Worm (Caenorhabditis elegans): ENCODE data around the gene F55G7.3.

DNA sequence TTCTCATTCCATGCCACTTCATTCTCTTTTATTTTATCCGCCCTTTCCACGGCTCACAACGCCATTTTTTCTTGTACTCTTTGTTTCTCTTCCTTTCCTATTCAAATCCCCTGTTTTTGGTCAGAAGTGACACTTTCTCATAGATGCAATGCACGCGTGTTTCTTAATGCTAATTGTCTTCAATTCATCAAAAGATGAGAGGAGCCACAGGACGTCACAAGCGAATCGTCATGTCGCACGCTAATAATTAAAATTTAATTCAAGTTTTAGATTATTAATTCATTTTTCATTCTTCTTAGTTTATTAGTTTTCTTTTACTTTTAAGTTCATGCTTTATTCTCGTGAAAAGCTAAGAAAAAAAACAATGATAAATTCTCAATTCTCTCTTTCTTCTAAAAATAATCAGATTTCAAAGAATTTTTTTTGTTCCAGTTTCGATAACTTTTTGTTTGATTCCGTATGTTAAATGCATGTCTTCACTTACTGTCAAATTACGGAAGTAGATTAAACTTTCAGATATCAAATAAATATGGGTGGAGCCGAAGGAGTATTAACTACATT is 21.0 kb downstream of the F55G7.3 start, which contains the start of gene Y62H9A.14:
- TF ChIP-seq ztf-4 (tag; optimal IDR thresholded peaks at IDR 0.05) (no peak), elt-3 (tag; optimal IDR thresholded peaks at IDR 0.05) (no peak), nhr-76 (tag; optimal IDR thresholded peaks at IDR 0.05) (no peak), elt-2 (tag; optimal IDR thresholded peaks at IDR 0.05) (no peak), nhr-11 (tag; optimal IDR thresholded peaks at IDR 0.05) (no peak), ceh-88 (GFP tag; IDR thresholded peaks at IDR 0.05) (no peak), fos-1 (tag; optimal IDR thresholded peaks at IDR 0.05) (no peak), unc-130 (tag; optimal IDR thresholded peaks at IDR 0.05) (no peak), ztf-11 (tag; optimal IDR thresholded peaks at IDR 0.05) (no peak), snu-23 (GFP tag; optimal IDR thresholded peaks at IDR 0.05) (no peak), efl-3 (GFP tag; optimal IDR thresholded peaks at IDR 0.05) (no peak)
